Fruit fly (Drosophila melanogaster): ENCODE data around the gene sov.
A peak's percentile ranks its signal among the peaks of the same experiment; 100 is the strongest.

Gene sov

DNA sequence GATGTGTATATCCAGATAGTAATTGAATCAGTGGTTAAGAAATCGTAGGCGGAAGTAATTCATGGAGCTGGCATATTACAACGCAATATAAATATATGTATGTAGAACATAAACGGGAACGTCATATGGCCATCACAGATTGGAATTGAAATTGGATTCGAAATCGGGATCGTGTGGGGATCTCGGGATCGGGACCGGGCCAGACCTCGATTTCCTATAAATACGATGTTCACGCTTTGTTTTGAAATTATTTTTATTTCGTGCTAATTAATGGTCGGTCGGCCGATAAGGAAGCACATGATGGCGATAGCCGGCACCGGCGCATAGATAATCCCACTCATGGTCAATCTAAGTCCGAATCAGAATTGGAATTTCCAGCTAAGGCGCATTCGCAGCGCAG, 20.2 kb downstream of the sov start:
- TF ChIP-seq CG15710 (tag; optimal IDR thresholded peaks at IDR 0.05) = no peak
- TF ChIP-seq rn (GFP tag; IDR thresholded peaks at IDR 0.05) = no peak
- no peak for TF ChIP-seq Ets98B (GFP tag; IDR thresholded peaks at IDR 0.05)
- no peak for TF ChIP-seq D1 (tag; optimal IDR thresholded peaks at IDR 0.05)

DNA sequence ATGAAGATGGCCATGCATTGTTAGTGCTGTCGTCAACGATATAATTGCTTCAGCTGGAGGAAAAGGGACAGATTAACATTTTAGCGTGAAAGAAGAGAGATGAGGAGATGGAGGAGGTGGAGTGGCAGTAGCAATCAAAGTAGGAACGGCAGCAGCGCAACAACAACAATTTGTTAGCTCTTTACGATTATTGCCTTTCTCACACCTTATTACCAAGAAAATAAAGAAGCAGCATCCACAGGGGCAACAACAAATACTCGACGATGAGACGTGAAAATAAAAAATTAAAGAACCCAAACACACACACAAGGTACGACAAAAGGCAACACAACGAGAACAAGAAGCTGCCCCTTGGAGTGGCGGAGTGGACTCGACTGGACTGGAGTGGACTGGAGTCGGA, 20.8 kb downstream of the sov start:
- TF ChIP-seq CG13204 (GFP tag; optimal IDR thresholded peaks at IDR 0.05) (no peak), EcR (GFP tag; optimal IDR thresholded peaks at IDR 0.05) (peak; percentile 8)

DNA sequence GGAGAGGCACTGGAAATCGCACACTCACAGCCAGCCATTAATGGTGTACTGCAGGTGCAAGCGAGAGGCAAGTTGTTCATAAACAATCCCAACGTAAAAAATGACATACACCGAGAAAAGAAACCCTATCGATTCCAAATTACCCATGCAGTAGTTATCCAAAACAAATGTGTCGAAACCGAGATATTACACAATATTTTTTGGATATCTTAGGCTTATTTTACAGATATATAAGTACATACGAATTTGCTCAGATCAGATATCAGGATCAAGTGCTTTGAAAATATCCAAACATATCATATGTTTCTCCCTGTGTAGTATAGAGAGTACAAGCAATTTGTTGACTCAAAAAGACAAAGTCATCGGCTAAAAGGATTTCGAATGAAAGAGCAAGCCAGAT, 21.3 kb downstream of the sov start:
- TF ChIP-seq CG9948 (tag; optimal IDR thresholded peaks at IDR 0.05) (peak; percentile 95), EcR (GFP tag; optimal IDR thresholded peaks at IDR 0.05) (no peak), CG32121 (GFP tag; IDR thresholded peaks at IDR 0.05) (no peak), CG12605 (GFP tag; IDR thresholded peaks at IDR 0.05) (peak; percentile 71), D1 (tag; optimal IDR thresholded peaks at IDR 0.05) (peak; percentile 60), CG13204 (GFP tag; optimal IDR thresholded peaks at IDR 0.05) (peak; percentile 67), rn (GFP tag; IDR thresholded peaks at IDR 0.05) (peak; percentile 53), Pif1A (GFP tag; optimal IDR thresholded peaks at IDR 0.05) (peak; percentile 88), fd96Ca (GFP tag; IDR thresholded peaks at IDR 0.05) (peak; percentile 57; the same call in 2 of the 3 replicates), CG10348 (GFP tag; IDR thresholded peaks at IDR 0.05) (no peak), CG15710 (tag; optimal IDR thresholded peaks at IDR 0.05) (peak; percentile 93), CG4496 (GFP tag; IDR thresholded peaks at IDR 0.05) (peak; percentile 86), Snoo (tag; optimal IDR thresholded peaks at IDR 0.05) (peak; percentile 78), gl (tag; optimal IDR thresholded peaks at IDR 0.05) (peak; percentile 85), CG34367 (tag; optimal IDR thresholded peaks at IDR 0.05) (peak; percentile 94), Pif1B (GFP tag; optimal IDR thresholded peaks at IDR 0.05) (peak; percentile 87), CG17806 (tag; optimal IDR thresholded peaks at IDR 0.05) (peak; percentile 94), CG14655 (GFP tag; optimal IDR thresholded peaks at IDR 0.05) (peak; percentile 90), CG8159 (tag; optimal IDR thresholded peaks at IDR 0.05) (peak; percentile 95), CG8301 (tag; optimal IDR thresholded peaks at IDR 0.05) (peak; percentile 86), Ets98B (GFP tag; IDR thresholded peaks at IDR 0.05) (peak; percentile 60)

DNA sequence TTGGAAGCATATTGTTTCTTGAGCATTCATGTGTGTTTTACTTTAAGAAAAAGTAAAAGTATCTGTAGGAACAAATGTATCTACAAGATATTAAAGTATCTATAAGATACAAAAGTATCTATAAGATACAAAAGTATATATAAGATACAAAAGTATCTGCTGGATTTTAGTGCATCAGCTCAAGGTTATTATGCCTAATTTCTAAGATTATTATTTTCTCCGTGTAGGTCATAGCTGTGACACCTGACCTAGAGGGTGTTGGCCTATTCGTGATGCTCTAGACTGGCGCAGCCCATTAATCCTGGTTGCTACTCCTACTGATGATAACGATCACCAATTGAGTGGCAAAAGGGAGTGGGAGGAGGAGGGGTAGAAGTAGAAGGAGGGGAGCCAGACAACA, 21.9 kb downstream of the sov start:
- TF ChIP-seq CG15710 (tag; optimal IDR thresholded peaks at IDR 0.05) (peak; percentile 49), CG32121 (GFP tag; IDR thresholded peaks at IDR 0.05) (no peak), D1 (tag; optimal IDR thresholded peaks at IDR 0.05) (no peak), CG8301 (tag; optimal IDR thresholded peaks at IDR 0.05) (peak; percentile 26), CG10348 (GFP tag; IDR thresholded peaks at IDR 0.05) (no peak), gl (tag; optimal IDR thresholded peaks at IDR 0.05) (no peak), rn (GFP tag; IDR thresholded peaks at IDR 0.05) (no peak), CG4496 (GFP tag; IDR thresholded peaks at IDR 0.05) (peak; percentile 24; the same call in 1 of the 3 replicates), CG12605 (GFP tag; IDR thresholded peaks at IDR 0.05) (no peak), Ets98B (GFP tag; IDR thresholded peaks at IDR 0.05) (no peak), Pif1A (GFP tag; optimal IDR thresholded peaks at IDR 0.05) (peak; percentile 10), EcR (GFP tag; optimal IDR thresholded peaks at IDR 0.05) (peak; percentile 33), CG34367 (tag; optimal IDR thresholded peaks at IDR 0.05) (peak; percentile 31), CG17806 (tag; optimal IDR thresholded peaks at IDR 0.05) (peak; percentile 34), CG9948 (tag; optimal IDR thresholded peaks at IDR 0.05) (peak; percentile 54), CG8159 (tag; optimal IDR thresholded peaks at IDR 0.05) (peak; percentile 67), Pif1B (GFP tag; optimal IDR thresholded peaks at IDR 0.05) (peak; percentile 20), Snoo (tag; optimal IDR thresholded peaks at IDR 0.05) (no peak), CG13204 (GFP tag; optimal IDR thresholded peaks at IDR 0.05) (no peak), fd96Ca (GFP tag; IDR thresholded peaks at IDR 0.05) (no peak), CG14655 (GFP tag; optimal IDR thresholded peaks at IDR 0.05) (peak; percentile 60)

DNA sequence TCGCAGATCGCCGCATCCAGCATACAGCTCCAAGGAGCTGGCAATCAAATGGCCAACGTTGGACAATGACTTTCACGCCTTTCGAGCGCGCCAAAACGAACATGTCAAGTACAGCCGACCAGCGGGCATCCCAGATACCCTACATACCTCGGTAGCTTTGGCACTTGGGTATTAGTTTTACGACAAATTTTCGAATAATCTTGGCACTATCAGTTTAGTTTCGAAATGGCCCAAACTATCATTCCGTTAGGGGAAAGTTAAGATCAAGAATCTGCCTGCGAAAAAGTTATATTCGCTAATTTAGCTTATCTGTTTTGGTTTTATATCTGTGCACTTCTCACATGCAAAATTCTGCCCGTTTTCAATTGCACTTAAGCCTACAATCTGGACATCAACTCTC, 22.7 kb downstream of the sov start:
- TF ChIP-seq Ets98B (GFP tag; IDR thresholded peaks at IDR 0.05) (no peak), CG9948 (tag; optimal IDR thresholded peaks at IDR 0.05) (peak; percentile 28), CG34367 (tag; optimal IDR thresholded peaks at IDR 0.05) (peak; percentile 1), CG8159 (tag; optimal IDR thresholded peaks at IDR 0.05) (peak; percentile 5), CG14655 (GFP tag; optimal IDR thresholded peaks at IDR 0.05) (no peak), CG15710 (tag; optimal IDR thresholded peaks at IDR 0.05) (peak; percentile 16)

DNA sequence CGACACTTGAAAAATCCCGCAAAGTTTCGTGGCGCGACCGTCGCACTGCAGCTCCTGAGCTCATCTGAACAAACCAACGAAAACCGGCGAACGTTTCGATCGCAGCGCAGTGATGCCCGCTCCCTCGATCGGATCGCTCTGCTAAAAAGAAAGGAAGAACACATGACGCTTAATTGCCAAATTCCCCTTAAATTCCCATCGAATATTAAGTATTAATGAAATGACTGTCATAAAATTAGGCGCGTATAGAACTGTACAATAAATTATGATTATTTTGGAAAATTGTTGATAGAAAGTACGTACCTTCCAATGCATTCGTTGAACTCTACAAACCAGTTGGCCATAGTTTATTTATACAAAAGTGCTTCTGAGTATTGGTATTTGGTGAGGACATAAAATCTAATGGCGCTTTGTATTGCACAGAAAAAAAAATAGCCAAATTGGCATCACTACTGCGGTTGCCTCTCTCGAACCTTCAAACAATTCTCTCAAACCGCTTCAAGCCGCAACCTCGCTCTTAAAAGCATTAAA, 23.6 kb downstream of the sov start, which contains the start of gene shf:
TSS of gene shf (minus strand) at position 51 of the 531 bp plus-strand sequence.
- peak; percentile 21 for TF ChIP-seq CG15710 (tag; optimal IDR thresholded peaks at IDR 0.05)
- no peak for TF ChIP-seq CG9948 (tag; optimal IDR thresholded peaks at IDR 0.05)
- no peak for TF ChIP-seq gl (tag; optimal IDR thresholded peaks at IDR 0.05)
- no peak for TF ChIP-seq CG13204 (GFP tag; optimal IDR thresholded peaks at IDR 0.05)
- TF ChIP-seq CG4496 (GFP tag; IDR thresholded peaks at IDR 0.05) = 0 out of 3 replicates have a peak, but pooled peaks have one; percentile 15
- no peak for TF ChIP-seq rn (GFP tag; IDR thresholded peaks at IDR 0.05)
- TF ChIP-seq Snoo (tag; optimal IDR thresholded peaks at IDR 0.05) = no peak
- TF ChIP-seq CG8159 (tag; optimal IDR thresholded peaks at IDR 0.05) = peak; percentile 21
- TF ChIP-seq Pif1A (GFP tag; optimal IDR thresholded peaks at IDR 0.05) = no peak
- TF ChIP-seq Ets98B (GFP tag; IDR thresholded peaks at IDR 0.05) = no peak; the same call in 1 of the 2 replicates
- TF ChIP-seq CG17806 (tag; optimal IDR thresholded peaks at IDR 0.05) = no peak
- no peak for TF ChIP-seq D1 (tag; optimal IDR thresholded peaks at IDR 0.05)
- TF ChIP-seq CG34367 (tag; optimal IDR thresholded peaks at IDR 0.05) = no peak
- no peak for TF ChIP-seq CG8301 (tag; optimal IDR thresholded peaks at IDR 0.05)
- no peak for TF ChIP-seq CG10348 (GFP tag; IDR thresholded peaks at IDR 0.05)
- no peak for TF ChIP-seq EcR (GFP tag; optimal IDR thresholded peaks at IDR 0.05)
- peak; percentile 23 for TF ChIP-seq Pif1B (GFP tag; optimal IDR thresholded peaks at IDR 0.05)
- TF ChIP-seq CG12605 (GFP tag; IDR thresholded peaks at IDR 0.05) = no peak
- TF ChIP-seq fd96Ca (GFP tag; IDR thresholded peaks at IDR 0.05) = no peak
- no peak for TF ChIP-seq CG32121 (GFP tag; IDR thresholded peaks at IDR 0.05)
- no peak for TF ChIP-seq CG14655 (GFP tag; optimal IDR thresholded peaks at IDR 0.05)

Data from whole organism, pupa.